Fruit fly (Drosophila melanogaster) whole organism, pupa: ENCODE data around the gene Cpr72Eb.

Experiments
- CG10348 ChIP-seq: fragments of 200-800 bp; sonication (Bioruptor generic); IDR thresholded peaks from 2 replicates; pipeline ENCODE4 v1.3.6; 2022; ENCODE audit warnings: missing biosample characterization, missing genetic modification characterization
- CG12605 ChIP-seq: fragments of 200-800 bp; sonication (Bioruptor generic); IDR thresholded peaks from 2 replicates; pipeline ENCODE4 v1.3.6; 2022; ENCODE audit warnings: missing biosample characterization, missing genetic modification characterization
- CG13204 ChIP-seq: fragments of 200-800 bp; sonication (Bioruptor generic); optimal IDR thresholded peaks from 2 replicates; lab custom pipeline; 2018; ENCODE audit warnings: missing biosample characterization, mild to moderate bottlenecking, missing genetic modification characterization, moderate library complexity
- CG14655 ChIP-seq: fragments of 200-800 bp; sonication (Bioruptor generic); optimal IDR thresholded peaks from 3 replicates; lab custom pipeline; 2017; ENCODE audit warnings: mild to moderate bottlenecking, missing biosample characterization, missing genetic modification reagents, missing genetic modification characterization
- CG15710 ChIP-seq: fragments of 200-800 bp; sonication (Bioruptor generic); optimal IDR thresholded peaks from 2 replicates; lab custom pipeline; 2018; ENCODE audit warnings: missing biosample characterization, mild to moderate bottlenecking, missing genetic modification characterization, moderate library complexity
- CG17806 ChIP-seq: fragments of 200-800 bp; sonication (Bioruptor generic); optimal IDR thresholded peaks from 2 replicates; lab custom pipeline; 2018; ENCODE audit warnings: missing biosample characterization, mild to moderate bottlenecking, missing genetic modification characterization, moderate library complexity
- CG32121 ChIP-seq: fragments of 200-800 bp; sonication (Bioruptor generic); IDR thresholded peaks from 2 replicates; pipeline ENCODE4 v1.3.6; 2022; ENCODE audit warnings: missing biosample characterization, missing genetic modification characterization
- CG34367 ChIP-seq: fragments of 200-800 bp; sonication (Bioruptor generic); optimal IDR thresholded peaks from 2 replicates; lab custom pipeline; 2018; ENCODE audit warnings: missing biosample characterization, mild to moderate bottlenecking, missing genetic modification characterization
- CG4496 ChIP-seq: fragments of 200-800 bp; sonication (Bioruptor generic); IDR thresholded peaks from 3 replicates; pipeline ENCODE4 v1.3.6; 2022; ENCODE audit warnings: missing biosample characterization, missing genetic modification characterization
- CG8159 ChIP-seq: fragments of 200-800 bp; sonication (Bioruptor generic); optimal IDR thresholded peaks from 3 replicates; lab custom pipeline; 2018; ENCODE audit warnings: missing biosample characterization, mild to moderate bottlenecking, missing genetic modification characterization, moderate library complexity
- CG8301 ChIP-seq: fragments of 200-800 bp; sonication (Bioruptor generic); optimal IDR thresholded peaks from 2 replicates; lab custom pipeline; 2018; ENCODE audit warnings: missing biosample characterization, mild to moderate bottlenecking, missing genetic modification characterization
- CG9948 ChIP-seq: fragments of 200-800 bp; sonication (Bioruptor generic); optimal IDR thresholded peaks from 2 replicates; lab custom pipeline; 2018; ENCODE audit warnings: missing biosample characterization, mild to moderate bottlenecking, missing genetic modification characterization, moderate library complexity
- D1 ChIP-seq: fragments of 200-800 bp; sonication (Bioruptor generic); optimal IDR thresholded peaks from 2 replicates; lab custom pipeline; 2018; ENCODE audit warnings: missing biosample characterization, mild to moderate bottlenecking, missing genetic modification characterization, moderate library complexity
- EcR ChIP-seq: fragments of 200-800 bp; sonication (Bioruptor generic); optimal IDR thresholded peaks from 3 replicates; lab custom pipeline; 2019; ENCODE audit warnings: missing biosample characterization, missing genetic modification characterization, mild to moderate bottlenecking, moderate library complexity, missing genetic modification reagents
- Ets98B ChIP-seq: fragments of 200-800 bp; sonication (Bioruptor generic); IDR thresholded peaks from 2 replicates; pipeline ENCODE4 v1.3.6; 2022; ENCODE audit warnings: missing biosample characterization, missing genetic modification characterization
- Pif1A ChIP-seq: fragments of 200-800 bp; sonication (Bioruptor generic); optimal IDR thresholded peaks from 3 replicates; lab custom pipeline; 2016; ENCODE audit warnings: missing biosample characterization, missing genetic modification characterization
- Pif1B ChIP-seq: fragments of 200-800 bp; sonication (Bioruptor generic); optimal IDR thresholded peaks from 3 replicates; lab custom pipeline; 2016; ENCODE audit warnings: missing biosample characterization, missing genetic modification characterization
- Snoo ChIP-seq: fragments of 200-800 bp; sonication (Bioruptor generic); optimal IDR thresholded peaks from 3 replicates; lab custom pipeline; 2017; ENCODE audit warnings: missing biosample characterization, mild to moderate bottlenecking, missing genetic modification characterization, inconsistent platforms
- fd96Ca ChIP-seq: fragments of 200-800 bp; sonication (Bioruptor generic); IDR thresholded peaks from 3 replicates; pipeline ENCODE4 v1.3.6; 2022; ENCODE audit warnings: missing biosample characterization, missing genetic modification characterization
- gl ChIP-seq: fragments of 200-800 bp; sonication (Bioruptor generic); optimal IDR thresholded peaks from 2 replicates; lab custom pipeline; 2018; ENCODE audit warnings: missing biosample characterization, mild to moderate bottlenecking, missing genetic modification characterization
- rn ChIP-seq: fragments of 200-800 bp; sonication (Bioruptor generic); IDR thresholded peaks from 2 replicates; pipeline ENCODE4 v1.3.6; 2022; ENCODE audit warnings: missing biosample characterization, missing genetic modification characterization

Gene Cpr72Eb

dm6 chr3L:16364599-16364998, at the start of gene Cpr72Eb:
Gene Cpr72Eb (plus strand): TSS chr3L:16364899.
- TF ChIP-seq Pif1A (GFP tag; lab: Kevin White, UChicago) (no peak), CG8159 (tag; lab: Kevin White, UChicago) (no peak), Snoo (tag; lab: Kevin White, UChicago) (no peak), CG13204 (GFP tag; lab: Kevin White, UChicago) (no peak), CG15710 (tag; lab: Kevin White, UChicago) (no peak), Ets98B (GFP tag; lab: Robert Waterston, UW) (no peak), Pif1B (no peak), CG4496 (GFP tag; lab: Robert Waterston, UW) (no peak), CG32121 (no peak), CG10348 (GFP tag; lab: Robert Waterston, UW) (no peak), EcR (GFP tag; lab: Kevin White, UChicago) (no peak)

dm6 chr3L:16317724-16318123, 47.0 kb upstream of the Cpr72Eb start, which contains the start of gene Nplp3:
Gene Nplp3 (plus strand): TSS chr3L:16318024.
- TF ChIP-seq Pif1B, result no peak
- no peak for TF ChIP-seq Ets98B (GFP tag; lab: Robert Waterston, UW)
- no peak for TF ChIP-seq CG15710 (tag; lab: Kevin White, UChicago)
- no peak for TF ChIP-seq CG34367 (tag; lab: Kevin White, UChicago)
- no peak for TF ChIP-seq CG8301
- TF ChIP-seq CG12605 (GFP tag; lab: Robert Waterston, UW), result no peak
- TF ChIP-seq CG32121, result no peak
- TF ChIP-seq rn, result no peak
- TF ChIP-seq Snoo (tag; lab: Kevin White, UChicago), result no peak
- no peak for TF ChIP-seq CG10348 (GFP tag; lab: Robert Waterston, UW)
- TF ChIP-seq CG4496 (GFP tag; lab: Robert Waterston, UW), result no peak
- TF ChIP-seq CG17806 (tag; lab: Kevin White, UChicago), result no peak
- no peak for TF ChIP-seq fd96Ca (GFP tag; lab: Robert Waterston, UW)
- no peak for TF ChIP-seq CG14655 (GFP tag; lab: Kevin White, UChicago)
- no peak for TF ChIP-seq D1
- TF ChIP-seq CG9948 (tag; lab: Kevin White, UChicago), result no peak
- TF ChIP-seq CG8159 (tag; lab: Kevin White, UChicago), result no peak
- no peak for TF ChIP-seq Pif1A (GFP tag; lab: Kevin White, UChicago)
- no peak for TF ChIP-seq EcR (GFP tag; lab: Kevin White, UChicago)
- TF ChIP-seq CG13204 (GFP tag; lab: Kevin White, UChicago), result no peak

- TF ChIP-seq EcR (GFP tag; lab: Kevin White, UChicago) (no peak), D1 (no peak), Pif1A (GFP tag; lab: Kevin White, UChicago) (no peak), Pif1B (no peak), CG4496 (GFP tag; lab: Robert Waterston, UW) (no peak), rn (no peak), gl (tag; lab: Kevin White, UChicago) (no peak), CG34367 (tag; lab: Kevin White, UChicago) (no peak), CG13204 (GFP tag; lab: Kevin White, UChicago) (no peak), CG12605 (GFP tag; lab: Robert Waterston, UW) (no peak), CG15710 (tag; lab: Kevin White, UChicago) (no peak), CG17806 (tag; lab: Kevin White, UChicago) (no peak), Ets98B (GFP tag; lab: Robert Waterston, UW) (no peak), CG14655 (GFP tag; lab: Kevin White, UChicago) (no peak)
Measured at dm6 chr3L:16319399-16319906, 45.2 kb upstream of the Cpr72Eb start, which contains the start of the genes CG13041 and CG13060. Gene CG13041 (minus strand): TSS chr3L:16319526. Gene CG13060 (plus strand): TSS chr3L:16319856.

- TF ChIP-seq rn, result no peak
- no peak for TF ChIP-seq Pif1A (GFP tag; lab: Kevin White, UChicago)
- TF ChIP-seq CG9948 (tag; lab: Kevin White, UChicago), result no peak
- no peak for TF ChIP-seq gl (tag; lab: Kevin White, UChicago)
- TF ChIP-seq CG8301, result no peak
- TF ChIP-seq CG10348 (GFP tag; lab: Robert Waterston, UW), result no peak
- no peak for TF ChIP-seq CG17806 (tag; lab: Kevin White, UChicago)
- no peak for TF ChIP-seq CG13204 (GFP tag; lab: Kevin White, UChicago)
- no peak for TF ChIP-seq fd96Ca (GFP tag; lab: Robert Waterston, UW)
- no peak for TF ChIP-seq EcR (GFP tag; lab: Kevin White, UChicago)
- no peak for TF ChIP-seq CG4496 (GFP tag; lab: Robert Waterston, UW)
- TF ChIP-seq Pif1B, result no peak
Measured at dm6 chr3L:16321172-16321571, 43.5 kb upstream of the Cpr72Eb start, which contains the start of gene CG42718. Gene CG42718 (minus strand): TSS chr3L:16321272.

- TF ChIP-seq CG8159 (tag; lab: Kevin White, UChicago) (no peak), CG4496 (GFP tag; lab: Robert Waterston, UW) (no peak), Pif1A (GFP tag; lab: Kevin White, UChicago) (no peak), CG14655 (GFP tag; lab: Kevin White, UChicago) (no peak), CG34367 (tag; lab: Kevin White, UChicago) (no peak), fd96Ca (GFP tag; lab: Robert Waterston, UW) (no peak)
Measured at dm6 chr3L:16323372-16323771, 41.3 kb upstream of the Cpr72Eb start, which contains the start of gene CG13059. Gene CG13059 (plus strand): TSS chr3L:16323672.

- TF ChIP-seq Pif1B (no peak), CG4496 (GFP tag; lab: Robert Waterston, UW) (no peak), CG34367 (tag; lab: Kevin White, UChicago) (no peak), CG14655 (GFP tag; lab: Kevin White, UChicago) (no peak), Snoo (tag; lab: Kevin White, UChicago) (no peak)
Measured at dm6 chr3L:16326657-16327056, 38.0 kb upstream of the Cpr72Eb start, which contains the start of the genes CG13040 and CG13039. Gene CG13040 (minus strand): TSS chr3L:16326757. Gene CG13039 (minus strand): TSS chr3L:16326762.
